Worm (Caenorhabditis elegans): ENCODE data around the gene W10G11.2.

Gene W10G11.2

ce11 chrII:3573255-3573654 lies 11.8 kb upstream of the W10G11.2 start, which contains the start of gene clec-130:
Gene clec-130, plus strand, starts transcription at chrII:3573555.
- no peak for TF ChIP-seq med-1 (GFP tag; optimal IDR thresholded peaks at IDR 0.05; ENCODE audit: insufficient read depth)
- TF ChIP-seq klf-2 (GFP tag; conservative IDR thresholded peaks at IDR 0.05), result no peak
- TF ChIP-seq cog-1 (tag; optimal IDR thresholded peaks at IDR 0.05), result no peak
- TF ChIP-seq ztf-23 (GFP tag; IDR thresholded peaks at IDR 0.05), result no peak
- TF ChIP-seq ref-1 (GFP tag; conservative IDR thresholded peaks at IDR 0.05), result no peak
- no peak for TF ChIP-seq T22C8.4 (GFP tag; IDR thresholded peaks at IDR 0.05)
- TF ChIP-seq ztf-29 (GFP tag; IDR thresholded peaks at IDR 0.05), result no peak
- no peak for TF ChIP-seq flt-1 (GFP tag; IDR thresholded peaks at IDR 0.05)
- TF ChIP-seq tab-1 (GFP tag; IDR thresholded peaks at IDR 0.05), result no peak

DNA sequence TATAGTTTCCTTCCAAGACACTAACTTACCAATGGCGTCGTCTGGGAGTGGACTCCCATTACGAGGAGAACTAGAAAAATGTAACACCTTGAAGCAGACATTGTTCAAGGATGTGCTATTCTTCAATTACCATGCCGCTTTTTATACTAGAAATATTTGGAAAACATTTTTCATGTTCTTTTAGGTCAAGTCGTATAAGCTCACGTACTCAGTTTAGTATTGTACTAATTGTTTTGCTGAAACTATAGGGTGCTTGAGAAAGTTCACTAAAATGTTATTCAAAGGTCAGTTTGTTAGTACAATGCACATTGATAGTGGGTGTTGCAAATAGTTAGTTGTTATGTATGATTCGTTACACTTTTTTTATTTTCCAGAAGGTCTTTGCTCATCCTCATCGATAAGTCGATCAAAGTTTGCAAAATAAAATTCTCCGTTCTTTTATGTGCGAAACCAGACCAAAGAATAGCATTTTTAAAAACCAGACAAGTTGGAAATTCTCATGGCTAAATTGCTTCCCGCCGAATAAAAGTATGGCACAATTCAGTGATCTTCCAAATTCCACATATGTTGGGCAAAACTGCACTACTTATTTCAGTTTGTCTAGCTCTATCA lies 9.6 kb upstream of the W10G11.2 start, which contains the start of the genes clec-128 and clec-129:
Gene clec-128 (minus strand): TSS at position 101 of the 612 bp plus-strand sequence.
Gene clec-129 (plus strand): TSS at position 562 of the 612 bp plus-strand sequence.
- no peak for TF ChIP-seq ztf-23 (GFP tag; IDR thresholded peaks at IDR 0.05)
- TF ChIP-seq tab-1 (GFP tag; IDR thresholded peaks at IDR 0.05), result no peak
- TF ChIP-seq T22C8.4 (GFP tag; IDR thresholded peaks at IDR 0.05), result no peak
- no peak for TF ChIP-seq ref-1 (GFP tag; conservative IDR thresholded peaks at IDR 0.05)
- no peak for TF ChIP-seq cog-1 (tag; optimal IDR thresholded peaks at IDR 0.05)
- TF ChIP-seq flt-1 (GFP tag; IDR thresholded peaks at IDR 0.05), result no peak
- no peak for TF ChIP-seq klf-2 (GFP tag; conservative IDR thresholded peaks at IDR 0.05)
- TF ChIP-seq ztf-29 (GFP tag; IDR thresholded peaks at IDR 0.05), result no peak
- no peak for TF ChIP-seq med-1 (GFP tag; optimal IDR thresholded peaks at IDR 0.05; ENCODE audit: insufficient read depth)

DNA sequence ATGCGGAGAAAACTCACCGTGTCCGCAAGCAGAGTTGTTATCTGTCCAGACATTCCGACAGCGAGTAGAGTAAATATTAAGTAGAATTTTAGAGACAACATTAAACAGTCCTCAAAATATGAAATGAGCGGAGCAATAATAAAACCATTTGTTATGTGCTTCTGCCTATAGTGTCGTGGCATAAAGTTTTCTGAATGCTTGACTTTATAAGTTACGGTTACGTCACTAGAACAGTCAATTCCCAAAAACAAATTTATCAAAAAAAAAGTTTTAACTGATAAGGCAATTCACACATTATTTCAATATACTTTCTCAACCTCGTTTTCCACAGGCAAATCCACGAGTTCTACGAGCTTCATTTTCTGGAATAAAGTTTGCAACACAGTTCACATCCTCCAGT lies 7.7 kb upstream of the W10G11.2 start, which contains the start of gene clec-127:
Gene clec-127 (minus strand): TSS at position 101 of the 400 bp plus-strand sequence.
- TF ChIP-seq flt-1 (GFP tag; IDR thresholded peaks at IDR 0.05) (no peak), med-1 (GFP tag; optimal IDR thresholded peaks at IDR 0.05; ENCODE audit: insufficient read depth) (no peak), cog-1 (tag; optimal IDR thresholded peaks at IDR 0.05) (no peak), T22C8.4 (GFP tag; IDR thresholded peaks at IDR 0.05) (no peak), ref-1 (GFP tag; conservative IDR thresholded peaks at IDR 0.05) (no peak), tab-1 (GFP tag; IDR thresholded peaks at IDR 0.05) (no peak), ztf-29 (GFP tag; IDR thresholded peaks at IDR 0.05) (no peak), klf-2 (GFP tag; conservative IDR thresholded peaks at IDR 0.05) (no peak), ztf-23 (GFP tag; IDR thresholded peaks at IDR 0.05) (no peak)

ce11 chrII:3567576-3567975 lies 6.1 kb upstream of the W10G11.2 start:
- TF ChIP-seq flt-1 (GFP tag; IDR thresholded peaks at IDR 0.05) (peak; percentile 91), tab-1 (GFP tag; IDR thresholded peaks at IDR 0.05) (peak; percentile 77), ztf-29 (GFP tag; IDR thresholded peaks at IDR 0.05) (peak; percentile 80), ztf-23 (GFP tag; IDR thresholded peaks at IDR 0.05) (peak; percentile 75; the same call in 1 of the 2 replicates), ref-1 (GFP tag; conservative IDR thresholded peaks at IDR 0.05) (peak; percentile 70), klf-2 (GFP tag; conservative IDR thresholded peaks at IDR 0.05) (peak; percentile 64; the same call in 1 of the 2 replicates), T22C8.4 (GFP tag; IDR thresholded peaks at IDR 0.05) (peak; percentile 49; the same call in 1 of the 2 replicates)

DNA sequence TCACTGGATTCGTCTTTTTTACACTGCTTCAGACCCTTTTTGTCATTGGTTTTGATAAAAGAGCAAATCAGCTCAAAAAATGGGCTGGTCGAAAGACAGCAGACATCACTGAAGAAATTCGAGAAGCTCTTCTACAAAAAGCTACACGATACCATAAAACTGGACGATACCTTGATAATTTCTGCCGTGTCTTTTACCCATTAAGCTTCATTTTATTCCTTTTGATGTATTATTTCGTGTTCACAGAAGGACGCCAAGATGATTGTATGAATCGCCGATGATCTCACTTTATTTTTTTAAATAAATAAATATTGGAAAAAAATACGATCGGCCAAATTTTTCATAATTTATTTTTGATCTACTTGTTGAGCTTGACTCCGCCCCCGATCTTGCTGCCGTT lies 5.6 kb upstream of the W10G11.2 start:
- TF ChIP-seq med-1 (GFP tag; optimal IDR thresholded peaks at IDR 0.05; ENCODE audit: insufficient read depth) (no peak), flt-1 (GFP tag; IDR thresholded peaks at IDR 0.05) (no peak)

ce11 chrII:3562419-3562818 lies 958 bp upstream of the W10G11.2 start, which contains the start of gene W10G11.3:
Gene W10G11.3, minus strand, starts transcription at chrII:3562519.
- no peak for TF ChIP-seq flt-1 (GFP tag; IDR thresholded peaks at IDR 0.05)
- TF ChIP-seq cog-1 (tag; optimal IDR thresholded peaks at IDR 0.05), result no peak
- TF ChIP-seq T22C8.4 (GFP tag; IDR thresholded peaks at IDR 0.05), result no peak
- no peak for TF ChIP-seq med-1 (GFP tag; optimal IDR thresholded peaks at IDR 0.05; ENCODE audit: insufficient read depth)
- TF ChIP-seq klf-2 (GFP tag; conservative IDR thresholded peaks at IDR 0.05), result no peak
- TF ChIP-seq ref-1 (GFP tag; conservative IDR thresholded peaks at IDR 0.05), result no peak
- no peak for TF ChIP-seq ztf-29 (GFP tag; IDR thresholded peaks at IDR 0.05)
- no peak for TF ChIP-seq tab-1 (GFP tag; IDR thresholded peaks at IDR 0.05)
- no peak for TF ChIP-seq ztf-23 (GFP tag; IDR thresholded peaks at IDR 0.05)

DNA sequence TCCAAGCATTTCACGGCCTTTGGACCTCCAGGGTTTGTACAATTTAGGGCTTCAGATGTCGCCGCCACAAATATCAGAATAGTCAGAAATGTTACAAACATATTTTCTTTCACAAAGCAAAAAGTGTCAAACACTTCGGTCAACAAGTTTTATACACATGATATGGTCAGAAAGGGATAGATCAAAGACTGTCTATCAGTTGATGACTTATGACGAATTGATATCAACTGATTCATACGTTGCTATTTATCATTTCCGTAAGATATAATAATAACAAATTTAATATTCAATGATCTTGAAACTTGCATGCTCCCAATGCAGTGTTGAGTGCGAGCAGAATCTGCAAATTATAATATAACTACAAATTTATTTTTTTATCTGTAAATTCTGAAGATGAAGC lies 869 bp downstream of the W10G11.2 start, which contains the start of gene W10G11.1:
Gene W10G11.1 (minus strand): TSS at position 101 of the 400 bp plus-strand sequence.
- no peak for TF ChIP-seq med-1 (GFP tag; optimal IDR thresholded peaks at IDR 0.05; ENCODE audit: insufficient read depth)
- no peak for TF ChIP-seq klf-2 (GFP tag; conservative IDR thresholded peaks at IDR 0.05)
- TF ChIP-seq tab-1 (GFP tag; IDR thresholded peaks at IDR 0.05), result no peak

- no peak for TF ChIP-seq cog-1 (tag; optimal IDR thresholded peaks at IDR 0.05)
- TF ChIP-seq ztf-29 (GFP tag; IDR thresholded peaks at IDR 0.05), result no peak
- no peak for TF ChIP-seq ztf-23 (GFP tag; IDR thresholded peaks at IDR 0.05)
- TF ChIP-seq tab-1 (GFP tag; IDR thresholded peaks at IDR 0.05), result no peak
- TF ChIP-seq klf-2 (GFP tag; conservative IDR thresholded peaks at IDR 0.05), result no peak
- TF ChIP-seq med-1 (GFP tag; optimal IDR thresholded peaks at IDR 0.05; ENCODE audit: insufficient read depth), result no peak
These were observed 4.0 kb downstream of the W10G11.2 start, which contains the start of gene lgc-45 for ce11 chrII:3557417-3557816. Gene lgc-45, plus strand, starts transcription at chrII:3557472.

DNA sequence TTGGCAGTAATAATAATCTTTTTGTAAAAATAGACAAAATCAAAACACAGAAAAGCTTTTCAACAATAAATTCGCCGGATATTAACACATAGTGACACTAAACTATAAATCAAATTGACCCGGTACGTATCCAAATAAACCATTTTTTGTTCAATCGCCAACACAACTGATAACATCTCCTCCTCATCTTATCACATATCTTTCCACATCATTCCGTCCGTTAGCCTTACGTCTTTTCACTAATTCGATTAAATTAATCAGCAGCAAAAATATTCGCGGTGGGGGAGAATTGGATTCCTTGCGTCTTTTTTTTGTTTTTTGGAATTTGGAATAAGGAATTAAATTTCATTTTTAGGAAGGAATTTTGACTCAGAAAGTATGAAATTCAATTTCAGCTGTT lies 4.9 kb downstream of the W10G11.2 start:
- no peak for TF ChIP-seq cog-1 (tag; optimal IDR thresholded peaks at IDR 0.05)
- no peak for TF ChIP-seq ref-1 (GFP tag; conservative IDR thresholded peaks at IDR 0.05)
- no peak for TF ChIP-seq tab-1 (GFP tag; IDR thresholded peaks at IDR 0.05)
- no peak for TF ChIP-seq ztf-29 (GFP tag; IDR thresholded peaks at IDR 0.05)
- TF ChIP-seq ztf-23 (GFP tag; IDR thresholded peaks at IDR 0.05), result no peak

ce11 chrII:3555281-3555680 lies 6.2 kb downstream of the W10G11.2 start:
- TF ChIP-seq ref-1 (GFP tag; conservative IDR thresholded peaks at IDR 0.05), result no peak
- no peak for TF ChIP-seq klf-2 (GFP tag; conservative IDR thresholded peaks at IDR 0.05)
- TF ChIP-seq flt-1 (GFP tag; IDR thresholded peaks at IDR 0.05), result no peak
- TF ChIP-seq ztf-23 (GFP tag; IDR thresholded peaks at IDR 0.05), result no peak
- TF ChIP-seq ztf-29 (GFP tag; IDR thresholded peaks at IDR 0.05), result no peak
- TF ChIP-seq med-1 (GFP tag; optimal IDR thresholded peaks at IDR 0.05; ENCODE audit: insufficient read depth), result no peak
- TF ChIP-seq tab-1 (GFP tag; IDR thresholded peaks at IDR 0.05), result no peak
- TF ChIP-seq T22C8.4 (GFP tag; IDR thresholded peaks at IDR 0.05), result no peak
- TF ChIP-seq cog-1 (tag; optimal IDR thresholded peaks at IDR 0.05), result no peak
